Fruit fly (Drosophila melanogaster): Measurements from ENCODE around the gene CG17991.

CG17991 gene

dm6 chr3R:27263434-27264215 is 22.6 kb downstream of the CG17991 start, which contains the start of gene woc (continued):
- TF ChIP-seq CG15269 (tag; optimal IDR thresholded peaks at IDR 0.05) (no peak), Med (GFP tag) (peak; percentile 93), ro (GFP tag; IDR thresholded peaks at IDR 0.05) (no peak), CG15479 (GFP tag; optimal IDR thresholded peaks at IDR 0.05) (peak; percentile 85), al (GFP tag; IDR thresholded peaks at IDR 0.05) (no peak), CG6175 (GFP tag; IDR thresholded peaks at IDR 0.05) (no peak), grau (tag; optimal IDR thresholded peaks at IDR 0.05) (no peak), Dref (GFP tag; IDR thresholded peaks at IDR 0.05) (peak; percentile 95), psq (GFP tag; optimal IDR thresholded peaks at IDR 0.05) (no peak), CG11456 (GFP tag; IDR thresholded peaks at IDR 0.05) (peak; percentile 56; the same call in 1 of the 3 replicates), pb (GFP tag; optimal IDR thresholded peaks at IDR 0.05) (peak; percentile 43), lov (optimal IDR thresholded peaks at IDR 0.05) (no peak), lov (GFP tag; IDR thresholded peaks at IDR 0.05) (no peak), stwl (tag; optimal IDR thresholded peaks at IDR 0.05) (peak; percentile 90), Nf-YC (tag; optimal IDR thresholded peaks at IDR 0.05) (no peak), maf-S (GFP tag; optimal IDR thresholded peaks at IDR 0.05) (peak; percentile 72), chm (GFP tag; IDR thresholded peaks at IDR 0.05) (peak; percentile 63; the same call in 1 of the 2 replicates), Xrp1 (GFP tag; IDR thresholded peaks at IDR 0.05) (no peak), CG13123 (GFP tag; optimal IDR thresholded peaks at IDR 0.05) (no peak), CG7963 (GFP tag; IDR thresholded peaks at IDR 0.05; ENCODE audit: partially characterized antibody) (peak; percentile 82), NC2β (GFP tag; optimal IDR thresholded peaks at IDR 0.05) (peak; percentile 56), Optix (GFP tag; IDR thresholded peaks at IDR 0.05) (peak; percentile 28; the same call in 1 of the 3 replicates), CG2712 (tag; optimal IDR thresholded peaks at IDR 0.05) (no peak), Opbp (GFP tag; IDR thresholded peaks at IDR 0.05; ENCODE audit: partially characterized antibody) (peak; percentile 83), CG5953 (GFP tag; IDR thresholded peaks at IDR 0.05) (no peak), Rx (GFP tag; IDR thresholded peaks at IDR 0.05) (peak; percentile 14; the same call in 1 of the 2 replicates), CG4707 (GFP tag; optimal IDR thresholded peaks at IDR 0.05) (no peak), cg (GFP tag; optimal IDR thresholded peaks at IDR 0.05) (peak; percentile 98), kah (GFP tag; optimal IDR thresholded peaks at IDR 0.05) (no peak), GATAe (GFP tag; conservative IDR thresholded peaks at IDR 0.05) (no peak), jing (GFP tag; optimal IDR thresholded peaks at IDR 0.05) (no peak), usp (GFP tag; optimal IDR thresholded peaks at IDR 0.05) (no peak), Ets65A (GFP tag) (peak; percentile 95), oc (tag; optimal IDR thresholded peaks at IDR 0.05) (no peak), CG1832 (GFP tag; optimal IDR thresholded peaks at IDR 0.05) (no peak), Six4 (GFP tag; optimal IDR thresholded peaks at IDR 0.05) (no peak), CG17802 (tag; optimal IDR thresholded peaks at IDR 0.05) (no peak), CG17385 (GFP tag; optimal IDR thresholded peaks at IDR 0.05) (no peak), ham (GFP tag; IDR thresholded peaks at IDR 0.05) (no peak), CG11093 (GFP tag; IDR thresholded peaks at IDR 0.05) (0 out of 3 replicates have a peak, but pooled peaks have one; percentile 21), CG8478 (optimal IDR thresholded peaks at IDR 0.05) (peak; percentile 88), NfI (GFP tag; optimal IDR thresholded peaks at IDR 0.05) (peak; percentile 24), CG10959 (GFP tag; IDR thresholded peaks at IDR 0.05) (no peak), B-H1 (GFP tag; IDR thresholded peaks at IDR 0.05) (no peak), sd (tag; optimal IDR thresholded peaks at IDR 0.05) (no peak), prd (optimal IDR thresholded peaks at IDR 0.05) (no peak), prd (GFP tag; IDR thresholded peaks at IDR 0.05) (peak; percentile 69; the same call in 2 of the 3 replicates), CG3163 (GFP tag; optimal IDR thresholded peaks at IDR 0.05) (peak; percentile 33), CG7786 (GFP tag; optimal IDR thresholded peaks at IDR 0.05) (peak; percentile 65), stc (GFP tag; IDR thresholded peaks at IDR 0.05) (peak; percentile 51; the same call in 1 of the 2 replicates), HmgZ (tag; optimal IDR thresholded peaks at IDR 0.05) (peak; percentile 49)
